Worm (Caenorhabditis elegans) whole organism, early embryonic: ENCODE measurements around the gene C28H8.3.

Experiments used
- ama-1 ChIP-seq: fragments of 150-350 bp; optimal IDR thresholded peaks from 2 replicates; lab custom pipeline; 2014
- ceh-13 ChIP-seq: fragments of 200-800 bp; sonication (Bioruptor generic); optimal IDR thresholded peaks from 2 replicates; lab custom pipeline; 2018; ENCODE audit warnings: mild to moderate bottlenecking, missing genetic modification characterization, missing compliant biosample characterization
- pes-1 ChIP-seq: fragments of 200-800 bp; sonication (Bioruptor generic); IDR thresholded peaks from 2 replicates; pipeline ENCODE4 v1.3.6; 2022; ENCODE audit warnings: missing genetic modification reagents, missing genetic modification characterization, missing compliant biosample characterization
- tbx-37 ChIP-seq: fragments of 200-800 bp; sonication (Bioruptor generic); conservative IDR thresholded peaks from 2 replicates; pipeline ENCODE4 v1.3.6; 2022; ENCODE audit warnings: missing genetic modification reagents, missing genetic modification characterization, missing compliant biosample characterization

- no peak for TF ChIP-seq ama-1 (lab: Kevin White, UChicago)
- no peak for TF ChIP-seq tbx-37 (GFP tag; lab: Robert Waterston, UW)
- TF ChIP-seq pes-1, result no peak
- no peak for TF ChIP-seq ceh-13
Measured at ce11 chrIII:5938013-5938412, 29.5 kb downstream of the C28H8.3 start.
